Worm (Caenorhabditis elegans): ENCODE data around the gene str-168.

Gene str-168

ce11 chrIV:4913090-4913489 is 25.7 kb upstream of the str-168 start, which contains the start of gene str-156:
TSS of gene str-156 (plus strand) at chrIV:4913390.
- no peak for TF ChIP-seq unc-62 (GFP tag; optimal IDR thresholded peaks at IDR 0.05)
- no peak for TF ChIP-seq C16A3.4 (tag; optimal IDR thresholded peaks at IDR 0.05)
- no peak for TF ChIP-seq lsy-2 (tag; optimal IDR thresholded peaks at IDR 0.05)
- no peak for TF ChIP-seq nhr-71 (tag; optimal IDR thresholded peaks at IDR 0.05)
- no peak for TF ChIP-seq grh-1 (GFP tag; IDR thresholded peaks at IDR 0.05)
- no peak for TF ChIP-seq hlh-17 (GFP tag; optimal IDR thresholded peaks at IDR 0.05; ENCODE audit: borderline replicate concordance)
- TF ChIP-seq F16B12.6 (tag; optimal IDR thresholded peaks at IDR 0.05) = no peak
- no peak for TF ChIP-seq pqm-1 (tag; optimal IDR thresholded peaks at IDR 0.05)
- no peak for TF ChIP-seq sox-4 (tag; optimal IDR thresholded peaks at IDR 0.05)
- no peak for TF ChIP-seq unc-130 (tag; optimal IDR thresholded peaks at IDR 0.05)
- no peak for TF ChIP-seq alr-1 (tag; optimal IDR thresholded peaks at IDR 0.05; ENCODE audit: borderline replicate concordance)
- no peak for TF ChIP-seq hpl-2 (GFP tag; optimal IDR thresholded peaks at IDR 0.05)
- no peak for TF ChIP-seq unc-30 (tag; optimal IDR thresholded peaks at IDR 0.05)
- no peak for TF ChIP-seq ets-5 (GFP tag; IDR thresholded peaks at IDR 0.05)
- TF ChIP-seq fos-1 (tag; optimal IDR thresholded peaks at IDR 0.05) = no peak

ce11 chrIV:4915689-4916088 is 23.1 kb upstream of the str-168 start, which contains the start of gene str-155:
TSS of gene str-155 (plus strand) at chrIV:4915989.
- TF ChIP-seq blmp-1 (tag; optimal IDR thresholded peaks at IDR 0.05) (no peak), elt-2 (tag; optimal IDR thresholded peaks at IDR 0.05) (no peak)

ce11 chrIV:4917774-4918173 is 21.0 kb upstream of the str-168 start, which contains the start of gene str-158:
TSS of gene str-158 (plus strand) at chrIV:4918074.
- TF ChIP-seq mdl-1 (tag; optimal IDR thresholded peaks at IDR 0.05) (no peak), nhr-76 (tag; optimal IDR thresholded peaks at IDR 0.05) (no peak), skn-1 (tag; optimal IDR thresholded peaks at IDR 0.05) (no peak), grh-1 (GFP tag; IDR thresholded peaks at IDR 0.05) (no peak), ama-1 (optimal IDR thresholded peaks at IDR 0.05) (no peak), ces-1 (GFP tag; optimal IDR thresholded peaks at IDR 0.05) (no peak), nhr-47 (tag; optimal IDR thresholded peaks at IDR 0.05) (no peak), fkh-8 (tag; optimal IDR thresholded peaks at IDR 0.05) (no peak), ceh-88 (GFP tag; IDR thresholded peaks at IDR 0.05) (no peak), lin-13 (GFP tag; optimal IDR thresholded peaks at IDR 0.05) (no peak)

- no peak for TF ChIP-seq ets-5 (GFP tag; IDR thresholded peaks at IDR 0.05)
- TF ChIP-seq blmp-1 (tag; optimal IDR thresholded peaks at IDR 0.05) = no peak
- TF ChIP-seq nhr-71 (tag; optimal IDR thresholded peaks at IDR 0.05) = no peak
- no peak for TF ChIP-seq xbp-1 (tag; optimal IDR thresholded peaks at IDR 0.05)
- TF ChIP-seq unc-30 (tag; optimal IDR thresholded peaks at IDR 0.05) = no peak
- no peak for TF ChIP-seq ces-1 (GFP tag; optimal IDR thresholded peaks at IDR 0.05)
- TF ChIP-seq jun-1 (tag; optimal IDR thresholded peaks at IDR 0.05) = no peak
- no peak for TF ChIP-seq nhr-76 (tag; optimal IDR thresholded peaks at IDR 0.05)
- no peak for TF ChIP-seq nhr-237 (tag; optimal IDR thresholded peaks at IDR 0.05)
Measured at ce11 chrIV:4930045-4930444, 8.7 kb upstream of the str-168 start, which contains the start of gene Y9C9A.8. TSS of gene Y9C9A.8 (plus strand) at chrIV:4930345.

- TF ChIP-seq efl-1 (optimal IDR thresholded peaks at IDR 0.05) (peak in 1 of 2 experiments; percentile 8), efl-1 (GFP tag; optimal IDR thresholded peaks at IDR 0.05 in 1 of 2) (no peak), grh-1 (GFP tag; IDR thresholded peaks at IDR 0.05) (0 out of 2 replicates have a peak, but pooled peaks have one; percentile 28), lir-3 (tag; optimal IDR thresholded peaks at IDR 0.05; ENCODE audit: poor library complexity) (no peak), lsy-2 (tag; optimal IDR thresholded peaks at IDR 0.05) (no peak), fos-1 (tag; optimal IDR thresholded peaks at IDR 0.05) (no peak), snpc-4 (tag; optimal IDR thresholded peaks at IDR 0.05) (peak; percentile 96), nhr-19 (GFP tag; conservative IDR thresholded peaks at IDR 0.05) (peak; percentile 36; the same call in 1 of the 2 replicates), nhr-90 (tag; optimal IDR thresholded peaks at IDR 0.05; ENCODE audit: poor library complexity) (peak; percentile 62), aly-2 (tag; optimal IDR thresholded peaks at IDR 0.05) (no peak), nhr-84 (tag; optimal IDR thresholded peaks at IDR 0.05) (no peak), hlh-17 (GFP tag; optimal IDR thresholded peaks at IDR 0.05; ENCODE audit: borderline replicate concordance) (no peak), nhr-47 (tag; optimal IDR thresholded peaks at IDR 0.05) (peak; percentile 40), tbx-2 (tag; optimal IDR thresholded peaks at IDR 0.05) (no peak), nhr-12 (tag; optimal IDR thresholded peaks at IDR 0.05) (no peak), nhr-20 (tag; optimal IDR thresholded peaks at IDR 0.05) (peak; percentile 8), lin-35 (GFP tag; optimal IDR thresholded peaks at IDR 0.05) (peak in 1 of 2 experiments; percentile 2), nhr-85 (tag) (peak; percentile 19), zip-4 (GFP tag; optimal IDR thresholded peaks at IDR 0.05) (peak; percentile 32)
Measured at ce11 chrIV:4930754-4931322, 7.9 kb upstream of the str-168 start.

Data from whole organism, L1 larva.